Worm (Caenorhabditis elegans): Measurements from ENCODE around the gene B0554.5.

DNA sequence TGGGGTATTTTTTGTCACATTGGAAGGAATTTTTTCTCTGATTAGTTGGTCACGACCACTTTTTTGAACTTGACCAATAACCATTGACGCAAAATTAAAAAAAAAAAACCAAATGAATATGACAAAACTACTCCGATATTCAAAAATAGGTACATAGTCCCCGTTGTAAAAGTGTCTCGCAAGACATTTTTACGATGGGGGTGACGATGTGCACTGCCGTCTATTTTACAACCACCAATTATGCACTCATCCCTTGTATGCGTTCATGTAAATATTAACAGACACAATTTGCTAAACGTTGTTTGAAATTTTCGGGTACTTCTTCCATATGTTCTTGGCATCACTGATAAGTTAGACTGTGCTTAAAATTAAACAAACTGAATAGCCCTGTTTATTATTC is 24.5 kb upstream of the B0554.5 start, which contains the start of gene scl-27:
- TF ChIP-seq mep-1 (tag; optimal IDR thresholded peaks at IDR 0.05) (no peak), elt-1 (tag; optimal IDR thresholded peaks at IDR 0.05; ENCODE audit: borderline replicate concordance, insufficient read depth) (no peak), nhr-12 (tag; optimal IDR thresholded peaks at IDR 0.05) (no peak)

Data from whole organism, mixed stage, embryonic.